Fruit fly (Drosophila melanogaster): ENCODE data around the gene B9d1.

DNA sequence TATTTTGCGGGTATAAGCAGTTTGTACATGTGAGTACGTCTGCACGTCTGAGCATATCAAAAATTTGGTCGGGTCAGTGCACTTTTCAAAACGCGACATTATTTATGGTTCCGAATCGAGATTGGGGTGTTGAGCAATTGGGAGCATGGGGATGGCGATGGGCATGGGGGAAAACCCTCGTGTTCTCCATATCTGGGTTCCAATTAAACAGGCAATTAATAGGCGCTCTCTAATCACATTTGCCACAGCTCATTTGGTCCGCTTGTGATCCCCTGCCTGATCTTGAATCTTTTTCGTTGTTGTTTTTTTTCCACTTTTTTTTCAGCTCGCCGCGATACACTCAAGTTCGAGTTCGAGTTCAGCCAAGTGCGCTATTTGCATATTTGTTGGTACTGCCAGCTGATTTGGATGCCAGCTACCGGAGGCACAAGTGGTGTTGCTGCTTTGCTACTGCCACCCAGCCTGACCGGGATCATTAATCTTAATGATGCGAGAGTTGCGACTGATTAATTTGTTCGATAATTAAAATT, 23.5 kb upstream of the B9d1 start:
- TF ChIP-seq Ravus (GFP tag; IDR thresholded peaks at IDR 0.05) (no peak), twi (tag; optimal IDR thresholded peaks at IDR 0.05) (no peak), tin (GFP tag; optimal IDR thresholded peaks at IDR 0.05) (no peak), H2.0 (GFP tag; IDR thresholded peaks at IDR 0.05) (no peak), sug (tag; optimal IDR thresholded peaks at IDR 0.05) (no peak), kah (GFP tag; optimal IDR thresholded peaks at IDR 0.05) (no peak), fru (optimal IDR thresholded peaks at IDR 0.05) (no peak), Dp (GFP tag; optimal IDR thresholded peaks at IDR 0.05) (no peak), Fer2 (tag; optimal IDR thresholded peaks at IDR 0.05) (no peak), CG10267 (tag; optimal IDR thresholded peaks at IDR 0.05) (no peak), pfk (GFP tag; optimal IDR thresholded peaks at IDR 0.05) (no peak), ken (GFP tag; IDR thresholded peaks at IDR 0.05) (no peak), sima (GFP tag; optimal IDR thresholded peaks at IDR 0.05) (no peak), Max (GFP tag; optimal IDR thresholded peaks at IDR 0.05) (no peak)
